Fruit fly (Drosophila melanogaster): ENCODE results near the gene Msp300.

The Msp300 gene

DNA sequence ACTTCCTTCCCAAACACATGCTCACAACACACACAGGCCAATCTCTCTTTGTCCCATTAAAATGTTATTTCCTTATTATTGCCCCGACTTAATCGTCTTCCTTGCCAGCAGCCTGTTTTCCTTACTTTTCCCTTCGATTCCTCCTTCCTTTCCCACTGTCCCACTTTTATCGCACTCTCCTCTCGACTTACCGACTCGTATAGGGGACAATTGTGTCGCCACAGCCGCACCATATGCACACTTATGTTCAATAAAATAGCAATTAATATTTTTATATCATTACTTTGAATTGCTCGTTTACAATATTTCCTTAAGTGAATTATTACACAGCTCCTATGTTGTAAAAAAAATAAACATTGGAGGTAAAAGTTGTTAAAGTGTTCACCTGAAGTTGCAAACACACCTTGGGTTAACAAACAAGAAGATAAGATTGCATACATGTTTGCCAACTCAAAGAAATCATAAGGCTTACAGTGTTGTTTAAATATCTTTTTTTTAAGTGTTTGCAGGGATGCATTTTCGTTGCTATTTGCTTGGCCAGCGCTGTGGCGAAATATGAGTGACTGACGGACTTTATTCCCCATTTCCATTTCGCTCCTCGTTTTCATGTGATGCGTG is 13.7 kb upstream of the Msp300 start (continued):
- TF ChIP-seq croc (GFP tag; conservative IDR thresholded peaks at IDR 0.05), result peak; percentile 20; the same call in 1 of the 3 replicates
- TF ChIP-seq unpg (GFP tag; optimal IDR thresholded peaks at IDR 0.05), result peak; percentile 86
- peak; percentile 76 for TF ChIP-seq D19A (tag; optimal IDR thresholded peaks at IDR 0.05)
- peak; percentile 79 for TF ChIP-seq Xrp1 (GFP tag; IDR thresholded peaks at IDR 0.05)
- no peak for TF ChIP-seq hth (optimal IDR thresholded peaks at IDR 0.05)
- peak; percentile 53 for TF ChIP-seq Bteb2 (GFP tag; optimal IDR thresholded peaks at IDR 0.05)
- TF ChIP-seq ewg (GFP tag; optimal IDR thresholded peaks at IDR 0.05), result peak; percentile 66
- no peak for TF ChIP-seq fru (optimal IDR thresholded peaks at IDR 0.05)
- TF ChIP-seq seq (GFP tag; IDR thresholded peaks at IDR 0.05), result peak; percentile 77
- TF ChIP-seq CG2129 (GFP tag; IDR thresholded peaks at IDR 0.05; ENCODE audit: partially characterized antibody), result no peak
- TF ChIP-seq Oli (tag; optimal IDR thresholded peaks at IDR 0.05), result peak; percentile 85
- no peak for TF ChIP-seq cad (GFP tag; optimal IDR thresholded peaks at IDR 0.05)
- TF ChIP-seq Bdp1 (GFP tag; optimal IDR thresholded peaks at IDR 0.05), result peak; percentile 46
- 0 out of 3 replicates have a peak, but pooled peaks have one; percentile 33 for TF ChIP-seq ken (GFP tag; IDR thresholded peaks at IDR 0.05)
- no peak for TF ChIP-seq aop (GFP tag; IDR thresholded peaks at IDR 0.05)
- peak; percentile 72 for TF ChIP-seq Ptx1 (GFP tag; IDR thresholded peaks at IDR 0.05)
- peak; percentile 38 for TF ChIP-seq Ets97D (GFP tag; optimal IDR thresholded peaks at IDR 0.05)
- TF ChIP-seq CG30020 (tag; optimal IDR thresholded peaks at IDR 0.05), result peak; percentile 15
- no peak for TF ChIP-seq CG9797 (GFP tag; optimal IDR thresholded peaks at IDR 0.05)
- TF ChIP-seq ac (GFP tag; optimal IDR thresholded peaks at IDR 0.05), result peak; percentile 43
- no peak for TF ChIP-seq pan (optimal IDR thresholded peaks at IDR 0.05)
- TF ChIP-seq pan (GFP tag; optimal IDR thresholded peaks at IDR 0.05 in 1 of 2, IDR thresholded peaks at IDR 0.05 in 1 of 2), result peak in 1 of 2 experiments; percentile 59
- no peak for TF ChIP-seq sc (optimal IDR thresholded peaks at IDR 0.05)
- TF ChIP-seq sc (GFP tag; optimal IDR thresholded peaks at IDR 0.05), result peak; percentile 60
- no peak for TF ChIP-seq sens-2 (GFP tag; IDR thresholded peaks at IDR 0.05)
- peak; percentile 36 for TF ChIP-seq CG13123 (GFP tag; optimal IDR thresholded peaks at IDR 0.05)
- TF ChIP-seq CG13296 (GFP tag; optimal IDR thresholded peaks at IDR 0.05), result peak; percentile 85
- peak; percentile 46; the same call in 1 of the 2 replicates for TF ChIP-seq ranshi (GFP tag; IDR thresholded peaks at IDR 0.05)
- no peak for TF ChIP-seq CG6791 (GFP tag; IDR thresholded peaks at IDR 0.05; ENCODE audit: partially characterized antibody)
- TF ChIP-seq CG8765 (GFP tag; IDR thresholded peaks at IDR 0.05), result no peak
- TF ChIP-seq danr (GFP tag; IDR thresholded peaks at IDR 0.05), result peak; percentile 42; the same call in 1 of the 2 replicates
- TF ChIP-seq zf30C (GFP tag; optimal IDR thresholded peaks at IDR 0.05), result no peak
- peak; percentile 58 for TF ChIP-seq sob (GFP tag; IDR thresholded peaks at IDR 0.05)
- no peak for TF ChIP-seq ash1 (GFP tag; optimal IDR thresholded peaks at IDR 0.05)
- TF ChIP-seq Mrtf (GFP tag; IDR thresholded peaks at IDR 0.05), result no peak; the same call in 2 of the 3 replicates
- TF ChIP-seq CG6654 (GFP tag; optimal IDR thresholded peaks at IDR 0.05), result peak; percentile 35
- TF ChIP-seq CG12299 (tag; optimal IDR thresholded peaks at IDR 0.05), result peak; percentile 70
- no peak for TF ChIP-seq Gsc (GFP tag; IDR thresholded peaks at IDR 0.05)
- no peak for TF ChIP-seq vnd (GFP tag; IDR thresholded peaks at IDR 0.05; ENCODE audit: partially characterized antibody)

DNA sequence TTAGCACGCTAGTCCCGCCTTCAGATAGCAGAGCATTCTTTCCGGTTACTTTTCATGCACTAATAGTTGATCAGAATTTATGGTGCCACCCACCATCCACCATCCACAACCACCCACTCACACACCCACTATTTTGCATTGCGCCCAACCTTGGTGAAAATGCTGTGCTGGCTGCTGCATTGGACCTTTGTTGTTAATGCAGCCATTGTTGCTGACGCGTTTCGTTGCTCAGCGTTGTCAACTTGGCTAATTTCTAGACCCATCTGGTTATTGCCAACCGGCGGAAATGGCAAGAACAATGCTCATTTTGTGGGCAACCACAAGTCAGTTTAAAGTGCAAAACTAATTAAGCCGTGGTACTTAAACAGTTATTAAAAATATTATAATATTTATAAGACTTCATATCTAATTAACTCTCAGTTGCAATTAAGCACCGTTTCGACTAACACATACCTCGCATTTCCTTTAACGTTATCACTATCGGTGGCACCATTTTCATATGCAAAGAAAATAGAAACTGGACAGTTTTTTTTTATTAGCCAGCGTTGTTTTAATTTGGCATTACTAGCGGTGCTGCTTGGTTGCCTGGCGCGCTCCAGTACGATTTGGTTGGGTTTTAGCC is 11.9 kb upstream of the Msp300 start:
- TF ChIP-seq CG31388 (GFP tag; optimal IDR thresholded peaks at IDR 0.05) (no peak), dm (GFP tag; optimal IDR thresholded peaks at IDR 0.05) (no peak), dati (GFP tag; IDR thresholded peaks at IDR 0.05) (no peak), CG17829 (tag; optimal IDR thresholded peaks at IDR 0.05) (no peak), CG2678 (tag; optimal IDR thresholded peaks at IDR 0.05) (no peak), CG12219 (GFP tag; optimal IDR thresholded peaks at IDR 0.05) (no peak), tna (GFP tag; IDR thresholded peaks at IDR 0.05; ENCODE audit: partially characterized antibody) (peak; percentile 79), yki (optimal IDR thresholded peaks at IDR 0.05) (no peak), CG6272 (GFP tag; IDR thresholded peaks at IDR 0.05) (no peak), Lim3 (GFP tag; IDR thresholded peaks at IDR 0.05) (no peak), dysf (GFP tag; IDR thresholded peaks at IDR 0.05) (no peak), YL-1 (GFP tag; optimal IDR thresholded peaks at IDR 0.05) (no peak), CG10543 (GFP tag; optimal IDR thresholded peaks at IDR 0.05) (no peak), CG11560 (tag; IDR thresholded peaks at IDR 0.05) (no peak), Trl (optimal IDR thresholded peaks at IDR 0.05) (no peak), Trl (GFP tag; optimal IDR thresholded peaks at IDR 0.05) (no peak)

Measured in whole organism, embryonic.